Worm (Caenorhabditis elegans): ENCODE results near the gene ppk-3.

The ppk-3 gene

ce11 chrX:12946533-12946932, 28.9 kb downstream of the ppk-3 start, which contains the start of gene C05E7.3:
Gene C05E7.3, minus strand, starts transcription at chrX:12946633.
- TF ChIP-seq lin-13 (tag; optimal IDR thresholded peaks at IDR 0.05) (no peak), unc-62 (GFP tag; optimal IDR thresholded peaks at IDR 0.05) (no peak), bed-3 (GFP tag; optimal IDR thresholded peaks at IDR 0.05) (no peak), ces-1 (GFP tag; optimal IDR thresholded peaks at IDR 0.05) (no peak), drap-1 (GFP tag; optimal IDR thresholded peaks at IDR 0.05) (no peak), sptf-1 (tag; optimal IDR thresholded peaks at IDR 0.05) (no peak), nhr-12 (tag; optimal IDR thresholded peaks at IDR 0.05) (no peak), nhr-237 (tag; optimal IDR thresholded peaks at IDR 0.05) (no peak), flh-1 (GFP tag; optimal IDR thresholded peaks at IDR 0.05) (no peak), pha-4 (tag; optimal IDR thresholded peaks at IDR 0.05) (no peak), tbx-8 (GFP tag; optimal IDR thresholded peaks at IDR 0.05) (no peak), lsy-2 (tag; optimal IDR thresholded peaks at IDR 0.05) (no peak), elt-3 (tag; optimal IDR thresholded peaks at IDR 0.05) (no peak), snpc-4 (tag; optimal IDR thresholded peaks at IDR 0.05) (no peak), hlh-1 (tag; optimal IDR thresholded peaks at IDR 0.05) (no peak), nhr-28 (tag; optimal IDR thresholded peaks at IDR 0.05) (no peak), unc-120 (tag; optimal IDR thresholded peaks at IDR 0.05; ENCODE audit: poor library complexity, severe bottlenecking) (no peak)

ce11 chrX:12944661-12945060, 30.8 kb downstream of the ppk-3 start:
- TF ChIP-seq M03D4.4 (tag; optimal IDR thresholded peaks at IDR 0.05) = no peak

- no peak for TF ChIP-seq zip-8 (tag; optimal IDR thresholded peaks at IDR 0.05)
- TF ChIP-seq nhr-76 (tag; optimal IDR thresholded peaks at IDR 0.05) = no peak
- no peak for TF ChIP-seq ces-1 (GFP tag; optimal IDR thresholded peaks at IDR 0.05)
- no peak for TF ChIP-seq sptf-1 (tag; optimal IDR thresholded peaks at IDR 0.05)
- no peak for TF ChIP-seq tbx-8 (GFP tag; optimal IDR thresholded peaks at IDR 0.05)
- TF ChIP-seq ceh-39 (tag; optimal IDR thresholded peaks at IDR 0.05) = no peak
- TF ChIP-seq ceh-83 (GFP tag; optimal IDR thresholded peaks at IDR 0.05) = no peak
- no peak for TF ChIP-seq ceh-43 (GFP tag; optimal IDR thresholded peaks at IDR 0.05)
- no peak for TF ChIP-seq lin-13 (tag; optimal IDR thresholded peaks at IDR 0.05)
- TF ChIP-seq lin-32 (GFP tag; optimal IDR thresholded peaks at IDR 0.05) = no peak
- TF ChIP-seq nhr-12 (tag; optimal IDR thresholded peaks at IDR 0.05) = no peak
- no peak for TF ChIP-seq snpc-4 (tag; optimal IDR thresholded peaks at IDR 0.05)
- TF ChIP-seq unc-120 (tag; optimal IDR thresholded peaks at IDR 0.05; ENCODE audit: poor library complexity, severe bottlenecking) = no peak
- no peak for TF ChIP-seq mls-2 (tag; optimal IDR thresholded peaks at IDR 0.05)
- TF ChIP-seq lsy-2 (tag; optimal IDR thresholded peaks at IDR 0.05) = no peak
- TF ChIP-seq nhr-28 (tag; optimal IDR thresholded peaks at IDR 0.05) = no peak
- TF ChIP-seq unc-62 (GFP tag; optimal IDR thresholded peaks at IDR 0.05) = no peak
- no peak for TF ChIP-seq mep-1 (tag; optimal IDR thresholded peaks at IDR 0.05)
- TF ChIP-seq ham-2 (GFP tag; optimal IDR thresholded peaks at IDR 0.05) = no peak
Measured at ce11 chrX:12943166-12943565, 32.3 kb downstream of the ppk-3 start, which contains the start of gene gmap-2. Gene gmap-2, minus strand, starts transcription at chrX:12943266.

- TF ChIP-seq ceh-43 (GFP tag; optimal IDR thresholded peaks at IDR 0.05) (no peak), hlh-1 (tag; optimal IDR thresholded peaks at IDR 0.05) (no peak), mep-1 (tag; optimal IDR thresholded peaks at IDR 0.05) (no peak), ceh-39 (tag; optimal IDR thresholded peaks at IDR 0.05) (no peak), zip-8 (tag; optimal IDR thresholded peaks at IDR 0.05) (no peak), lsy-2 (tag; optimal IDR thresholded peaks at IDR 0.05) (no peak), bed-3 (GFP tag; optimal IDR thresholded peaks at IDR 0.05) (no peak), unc-62 (GFP tag; optimal IDR thresholded peaks at IDR 0.05) (no peak), ces-1 (GFP tag; optimal IDR thresholded peaks at IDR 0.05) (no peak), M03D4.4 (tag; optimal IDR thresholded peaks at IDR 0.05) (no peak), nhr-12 (tag; optimal IDR thresholded peaks at IDR 0.05) (no peak), unc-120 (tag; optimal IDR thresholded peaks at IDR 0.05; ENCODE audit: poor library complexity, severe bottlenecking) (no peak), tbx-8 (GFP tag; optimal IDR thresholded peaks at IDR 0.05) (no peak), cnd-1 (tag; optimal IDR thresholded peaks at IDR 0.05) (no peak), pha-4 (tag; optimal IDR thresholded peaks at IDR 0.05) (no peak), ztf-11 (tag; optimal IDR thresholded peaks at IDR 0.05) (no peak), mab-5 (tag; optimal IDR thresholded peaks at IDR 0.05) (no peak)
Measured at ce11 chrX:12942296-12942695, 33.1 kb downstream of the ppk-3 start.

- TF ChIP-seq nhr-76 (tag; optimal IDR thresholded peaks at IDR 0.05) = no peak
- no peak for TF ChIP-seq flh-1 (GFP tag; optimal IDR thresholded peaks at IDR 0.05)
- no peak for TF ChIP-seq unc-39 (tag; optimal IDR thresholded peaks at IDR 0.05)
- no peak for TF ChIP-seq mls-2 (tag; optimal IDR thresholded peaks at IDR 0.05)
- no peak for TF ChIP-seq hlh-1 (tag; optimal IDR thresholded peaks at IDR 0.05)
- TF ChIP-seq sptf-1 (tag; optimal IDR thresholded peaks at IDR 0.05) = no peak
Measured at ce11 chrX:12940811-12941210, 34.6 kb downstream of the ppk-3 start, which contains the start of gene gmap-3. Gene gmap-3, minus strand, starts transcription at chrX:12940958.
